Worm (Caenorhabditis elegans) whole organism, L3 larva: ENCODE measurements around the gene clec-262.

Experiments used
- ZK546.5 ChIP-seq: sonication (generic microtip); optimal IDR thresholded peaks from 2 replicates; lab custom pipeline; 2017; ENCODE audit warnings: missing biosample characterization, missing genetic modification characterization
- ceh-82 ChIP-seq: fragments of 150-350 bp; optimal IDR thresholded peaks from 2 replicates; lab custom pipeline; 2014; ENCODE audit warnings: missing biosample characterization, missing genetic modification characterization
- egl-27 ChIP-seq: sonication (generic microtip); optimal IDR thresholded peaks from 4 replicates; lab custom pipeline; 2017; ENCODE audit warnings: missing biosample characterization, missing genetic modification reagents, missing genetic modification characterization
- fos-1 ChIP-seq: fragments of 150-350 bp; optimal IDR thresholded peaks from 2 replicates; lab custom pipeline; 2014; ENCODE audit warnings: missing biosample characterization, missing genetic modification characterization
- nhr-11 ChIP-seq: fragments of 150-350 bp; optimal IDR thresholded peaks from 2 replicates; lab custom pipeline; 2014; ENCODE audit warnings: missing biosample characterization, missing genetic modification characterization
- nhr-237 ChIP-seq: fragments of 150-350 bp; optimal IDR thresholded peaks from 2 replicates; lab custom pipeline; 2014; ENCODE audit warnings: missing biosample characterization, missing genetic modification characterization
- nhr-76 ChIP-seq: fragments of 150-350 bp; sonication (generic microtip); optimal IDR thresholded peaks from 5 replicates; lab custom pipeline; 2014; ENCODE audit warnings: missing biosample characterization, missing genetic modification characterization
- nhr-77 ChIP-seq: fragments of 150-350 bp; optimal IDR thresholded peaks from 2 replicates; lab custom pipeline; 2014; ENCODE audit warnings: missing biosample characterization, missing genetic modification characterization
- unc-39 ChIP-seq: sonication (generic microtip); optimal IDR thresholded peaks from 4 replicates; lab custom pipeline; 2017; ENCODE audit warnings: missing biosample characterization, missing genetic modification characterization
- unc-62 ChIP-seq: fragments of 150-350 bp; sonication (generic microtip); optimal IDR thresholded peaks from 4 replicates; lab custom pipeline; 2014; ENCODE audit warnings: missing biosample characterization, missing genetic modification reagents, missing genetic modification characterization
- zag-1 ChIP-seq: fragments of 150-350 bp; optimal IDR thresholded peaks from 2 replicates; lab custom pipeline; 2014; ENCODE audit warnings: missing biosample characterization, missing genetic modification characterization
- ztf-11 ChIP-seq: fragments of 150-350 bp; optimal IDR thresholded peaks from 2 replicates; lab custom pipeline; 2014; ENCODE audit warnings: missing biosample characterization, missing genetic modification characterization
- ztf-4 ChIP-seq: fragments of 150-350 bp; optimal IDR thresholded peaks from 2 replicates; lab custom pipeline; 2014; ENCODE audit warnings: missing biosample characterization, missing genetic modification characterization

DNA sequence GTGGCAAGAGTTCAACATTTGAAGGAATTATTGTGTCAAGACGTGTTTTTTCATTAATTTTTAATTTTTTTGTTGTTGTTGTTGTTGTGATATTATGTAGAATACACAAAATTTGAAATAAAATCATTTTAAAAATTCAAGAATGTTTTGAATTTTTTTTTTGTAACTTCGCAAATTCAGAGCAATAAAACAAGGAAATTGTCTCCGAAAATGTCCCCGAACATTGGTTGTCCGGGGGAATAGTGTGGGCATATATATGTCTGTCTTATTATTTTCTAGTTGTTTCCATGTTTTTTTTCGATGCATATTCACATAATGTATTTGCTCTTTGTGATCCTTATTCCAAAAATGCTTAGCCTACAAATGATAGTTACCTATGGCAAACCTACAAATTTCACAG is at the start of gene clec-262:
- TF ChIP-seq nhr-76 (tag; lab: Kevin White, UChicago) (no peak), unc-62 (GFP tag; lab: Kevin White, UChicago) (no peak), egl-27 (tag; lab: Kevin White, UChicago) (no peak), nhr-77 (no peak), nhr-237 (tag; lab: Kevin White, UChicago) (no peak), ztf-4 (tag; lab: Kevin White, UChicago) (no peak), nhr-11 (tag; lab: Kevin White, UChicago) (no peak), fos-1 (no peak), ztf-11 (tag; lab: Kevin White, UChicago) (no peak), unc-39 (tag; lab: Kevin White, UChicago) (no peak), ZK546.5 (tag; lab: Kevin White, UChicago) (no peak), ceh-82 (tag; lab: Kevin White, UChicago) (no peak), zag-1 (no peak)
